Worm (Caenorhabditis elegans) whole organism, midembryonic: ENCODE results near the gene tsp-1.

Experiments used
- T22C8.4 ChIP-seq: fragments of 200-800 bp; sonication (Bioruptor generic); IDR thresholded peaks from 2 replicates; pipeline ENCODE4 v1.3.6; 2022; ENCODE audit warnings: missing genetic modification characterization, missing compliant biosample characterization
- cog-1 ChIP-seq: sonication (generic microtip); optimal IDR thresholded peaks from 2 replicates; lab custom pipeline; 2016; ENCODE audit warnings: missing genetic modification characterization, missing compliant biosample characterization
- flt-1 ChIP-seq: fragments of 200-800 bp; sonication (Bioruptor generic); IDR thresholded peaks from 2 replicates; pipeline ENCODE4 v1.3.6; 2022; ENCODE audit warnings: missing genetic modification characterization, missing compliant biosample characterization
- klf-2 ChIP-seq: fragments of 200-800 bp; sonication (Bioruptor generic); conservative IDR thresholded peaks from 2 replicates; pipeline ENCODE4 v1.3.6; 2022; ENCODE audit warnings: missing genetic modification reagents, missing genetic modification characterization, missing compliant biosample characterization
- med-1 ChIP-seq: sonication (generic microtip); optimal IDR thresholded peaks from 2 replicates; lab custom pipeline; 2017; ENCODE audit warnings: missing genetic modification characterization, mild to moderate bottlenecking, missing compliant biosample characterization, antibody characterized with exemption, missing genetic modification reagents; ENCODE audit not compliant: insufficient read depth
- ref-1 ChIP-seq: fragments of 200-800 bp; sonication (Bioruptor generic); conservative IDR thresholded peaks from 2 replicates; pipeline ENCODE4 v1.3.6; 2022; ENCODE audit warnings: missing genetic modification reagents, missing genetic modification characterization, missing compliant biosample characterization
- tab-1 ChIP-seq: fragments of 200-800 bp; sonication (Bioruptor generic); IDR thresholded peaks from 2 replicates; pipeline ENCODE4 v1.3.6; 2022; ENCODE audit warnings: missing genetic modification characterization, missing compliant biosample characterization
- ztf-23 ChIP-seq: fragments of 200-800 bp; sonication (Bioruptor generic); IDR thresholded peaks from 2 replicates; pipeline ENCODE4 v1.3.6; 2022; ENCODE audit warnings: missing genetic modification reagents, missing genetic modification characterization, missing compliant biosample characterization
- ztf-29 ChIP-seq: fragments of 200-800 bp; sonication (Bioruptor generic); IDR thresholded peaks from 2 replicates; pipeline ENCODE4 v1.3.6; 2022; ENCODE audit warnings: missing genetic modification reagents, missing genetic modification characterization, missing compliant biosample characterization

tsp-1 gene

DNA sequence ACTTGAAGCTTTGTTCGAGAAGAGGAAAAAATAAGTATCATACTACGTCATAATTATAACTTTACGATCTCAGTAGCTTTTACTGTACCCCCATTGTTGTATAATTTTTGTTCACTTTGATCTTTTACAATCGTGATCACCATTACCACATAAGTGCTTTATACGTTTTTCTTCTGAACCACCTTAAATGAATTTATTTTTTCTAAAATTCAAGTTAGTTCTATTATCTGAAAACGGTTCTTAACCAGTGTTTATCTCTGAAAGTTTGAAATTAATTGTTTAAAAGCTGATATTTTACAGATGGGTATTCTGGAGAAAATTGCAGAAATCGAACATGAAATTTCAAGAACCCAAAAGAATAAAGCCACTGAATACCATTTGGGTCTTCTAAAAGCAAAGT, 6.4 kb upstream of the tsp-1 start, which contains the start of gene C02F5.3:
Gene C02F5.3, plus strand, starts transcription at position 301 of the 400 bp plus-strand sequence.
- no peak for TF ChIP-seq tab-1 (GFP tag; lab: Robert Waterston, UW)
- TF ChIP-seq flt-1, result no peak
- no peak for TF ChIP-seq ref-1
- TF ChIP-seq cog-1 (tag; lab: Kevin White, UChicago), result no peak
- no peak for TF ChIP-seq klf-2 (GFP tag; lab: Robert Waterston, UW)

DNA sequence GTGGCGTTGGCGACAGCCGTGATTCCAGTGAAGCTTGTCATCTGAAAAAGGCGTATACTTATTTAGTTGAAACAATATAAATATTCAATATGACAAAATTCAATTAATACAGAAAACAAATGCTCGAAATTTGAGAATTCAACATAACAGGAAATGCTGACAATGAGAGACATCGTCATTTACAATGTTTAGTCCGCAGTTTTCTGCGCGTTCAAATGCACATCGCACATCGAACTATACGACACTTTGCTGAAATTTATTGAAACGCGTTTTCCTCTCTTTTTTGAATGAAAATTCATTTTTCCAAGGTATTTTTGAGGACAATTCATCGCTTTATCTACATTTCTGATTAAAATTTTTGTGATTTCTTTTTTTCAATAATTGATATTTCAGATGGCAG, 4.8 kb upstream of the tsp-1 start, which contains the start of the genes pbs-6 and cids-1:
Gene pbs-6, minus strand, starts transcription at position 41 of the 400 bp plus-strand sequence.
Gene cids-1, plus strand, starts transcription at position 394 of the 400 bp plus-strand sequence.
- TF ChIP-seq med-1 (GFP tag; lab: Kevin White, UChicago), result no peak
- TF ChIP-seq T22C8.4, result no peak
- no peak for TF ChIP-seq cog-1 (tag; lab: Kevin White, UChicago)
- TF ChIP-seq klf-2 (GFP tag; lab: Robert Waterston, UW), result no peak
- TF ChIP-seq ztf-23 (GFP tag; lab: Robert Waterston, UW), result no peak
- no peak for TF ChIP-seq ztf-29
- TF ChIP-seq tab-1 (GFP tag; lab: Robert Waterston, UW), result no peak
- no peak for TF ChIP-seq ref-1
- no peak for TF ChIP-seq flt-1

DNA sequence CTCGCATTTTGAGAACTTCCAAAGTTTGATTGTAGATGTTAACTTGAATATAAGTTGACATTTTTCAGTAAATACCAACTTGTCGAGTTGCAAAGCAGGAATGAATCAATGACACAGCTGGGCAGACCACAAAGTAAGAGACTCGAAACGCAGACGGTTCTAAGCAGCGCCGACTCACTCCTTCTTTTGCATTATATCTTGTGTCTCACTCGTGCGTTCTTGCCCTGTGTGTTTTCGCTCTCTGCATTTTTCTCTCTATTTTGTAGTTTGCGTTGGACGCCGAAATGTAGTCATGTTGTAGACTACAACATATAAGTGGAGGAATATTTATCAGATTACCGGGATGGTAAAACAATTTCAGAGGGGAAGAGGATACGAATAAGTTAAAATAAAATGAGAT, 3.6 kb upstream of the tsp-1 start, which contains the start of gene C02F5.12:
Gene C02F5.12, minus strand, starts transcription at position 221 of the 400 bp plus-strand sequence.
- no peak for TF ChIP-seq tab-1 (GFP tag; lab: Robert Waterston, UW)
- TF ChIP-seq cog-1 (tag; lab: Kevin White, UChicago), result no peak
- no peak for TF ChIP-seq ztf-23 (GFP tag; lab: Robert Waterston, UW)
- no peak for TF ChIP-seq ztf-29
- TF ChIP-seq T22C8.4, result no peak
- TF ChIP-seq klf-2 (GFP tag; lab: Robert Waterston, UW), result no peak
- no peak for TF ChIP-seq ref-1

DNA sequence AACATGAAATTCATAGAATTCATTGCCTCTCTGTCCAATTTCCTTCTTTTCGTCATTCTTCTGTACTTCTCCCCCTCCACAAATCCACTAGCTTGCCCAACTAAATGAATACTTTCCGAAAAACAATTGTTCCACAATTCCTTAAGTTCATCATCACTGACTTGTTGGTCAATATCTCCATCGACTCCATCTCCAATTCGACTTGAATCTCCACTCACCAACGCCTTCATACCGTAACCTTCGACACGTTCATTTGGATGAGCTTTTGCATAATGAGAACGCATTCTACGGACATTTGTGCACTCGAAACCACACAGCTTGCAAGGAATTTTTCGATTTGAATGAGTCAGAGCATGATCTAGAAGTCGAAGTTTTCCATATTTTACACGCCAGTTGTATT, 1.7 kb upstream of the tsp-1 start:
- no peak for TF ChIP-seq med-1 (GFP tag; lab: Kevin White, UChicago)
- no peak for TF ChIP-seq T22C8.4
- TF ChIP-seq klf-2 (GFP tag; lab: Robert Waterston, UW), result no peak
- no peak for TF ChIP-seq ztf-23 (GFP tag; lab: Robert Waterston, UW)
- no peak for TF ChIP-seq cog-1 (tag; lab: Kevin White, UChicago)
- TF ChIP-seq ref-1, result no peak
- TF ChIP-seq ztf-29, result no peak
- TF ChIP-seq flt-1, result no peak
- no peak for TF ChIP-seq tab-1 (GFP tag; lab: Robert Waterston, UW)

DNA sequence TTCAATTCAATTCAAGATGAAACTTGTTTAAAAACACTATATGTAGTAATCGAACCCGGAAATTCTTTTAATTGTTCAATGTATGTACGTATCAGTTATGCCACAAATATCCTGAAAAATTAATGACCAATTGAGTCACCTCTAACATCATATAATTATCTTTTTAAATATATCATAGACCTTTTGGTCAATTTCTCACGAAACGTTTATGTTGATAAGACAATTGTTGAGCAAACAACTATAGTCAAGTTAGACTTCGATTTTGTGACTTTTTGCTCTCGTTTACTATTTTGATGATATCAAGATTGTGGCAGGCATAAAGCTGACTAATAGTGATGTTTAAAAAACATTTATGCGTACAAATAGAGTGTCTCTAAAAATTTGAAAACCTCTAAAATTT, 1.0 kb upstream of the tsp-1 start:
- no peak for TF ChIP-seq cog-1 (tag; lab: Kevin White, UChicago)
- TF ChIP-seq ref-1, result no peak
- no peak for TF ChIP-seq flt-1
- TF ChIP-seq ztf-29, result no peak
- TF ChIP-seq klf-2 (GFP tag; lab: Robert Waterston, UW), result no peak
- no peak for TF ChIP-seq med-1 (GFP tag; lab: Kevin White, UChicago)
- TF ChIP-seq ztf-23 (GFP tag; lab: Robert Waterston, UW), result no peak
- TF ChIP-seq tab-1 (GFP tag; lab: Robert Waterston, UW), result no peak
- TF ChIP-seq T22C8.4, result no peak

DNA sequence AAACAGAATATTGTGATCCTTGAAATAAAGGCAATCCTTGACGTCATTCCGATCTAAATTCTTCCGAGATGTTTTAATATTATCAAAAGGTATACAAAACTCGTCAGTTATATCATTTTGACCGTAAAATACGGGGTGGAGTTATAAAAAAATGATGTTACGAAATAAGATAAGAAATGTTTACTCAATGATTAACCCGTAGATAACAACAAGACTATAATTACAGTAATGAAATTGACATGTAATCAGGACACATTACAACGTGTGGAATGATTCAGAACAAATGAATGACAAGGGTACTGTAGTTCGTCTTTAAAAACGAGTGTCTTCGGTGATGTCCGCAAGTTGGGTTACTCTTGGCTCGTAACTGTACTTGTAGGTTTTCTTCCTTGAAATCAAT, 1.4 kb downstream of the tsp-1 start, which contains the start of gene tsp-2:
Gene tsp-2, minus strand, starts transcription at position 109 of the 400 bp plus-strand sequence.
- TF ChIP-seq ztf-23 (GFP tag; lab: Robert Waterston, UW), result no peak
- TF ChIP-seq med-1 (GFP tag; lab: Kevin White, UChicago), result no peak
- no peak for TF ChIP-seq T22C8.4
- no peak for TF ChIP-seq tab-1 (GFP tag; lab: Robert Waterston, UW)
- no peak for TF ChIP-seq ref-1
- no peak for TF ChIP-seq flt-1
- TF ChIP-seq cog-1 (tag; lab: Kevin White, UChicago), result no peak
- no peak for TF ChIP-seq ztf-29
- TF ChIP-seq klf-2 (GFP tag; lab: Robert Waterston, UW), result no peak

DNA sequence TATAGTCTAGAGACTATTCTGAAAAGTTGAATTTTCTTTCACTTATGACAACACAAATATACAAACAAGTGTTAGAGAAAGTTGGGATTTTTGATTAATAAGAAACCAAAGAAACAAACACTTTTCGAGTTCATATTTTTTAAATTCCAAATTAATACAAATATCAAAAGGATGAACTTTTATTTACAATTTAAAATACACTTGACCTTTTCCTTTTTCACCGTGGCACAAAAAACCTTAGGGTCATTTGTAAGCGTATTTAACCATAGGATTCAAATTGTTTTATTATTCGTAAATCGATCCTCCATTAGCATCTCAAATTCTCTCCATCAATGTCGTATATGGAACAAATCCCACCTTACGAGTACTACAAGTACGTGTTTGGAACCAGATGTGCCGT, 3.3 kb downstream of the tsp-1 start, which contains the start of gene C02F5.5:
Gene C02F5.5, plus strand, starts transcription at position 301 of the 400 bp plus-strand sequence.
- TF ChIP-seq flt-1 (no peak), klf-2 (GFP tag; lab: Robert Waterston, UW) (no peak), T22C8.4 (no peak), ztf-29 (no peak), med-1 (GFP tag; lab: Kevin White, UChicago) (no peak), cog-1 (tag; lab: Kevin White, UChicago) (no peak), ztf-23 (GFP tag; lab: Robert Waterston, UW) (no peak), tab-1 (GFP tag; lab: Robert Waterston, UW) (no peak), ref-1 (no peak)

DNA sequence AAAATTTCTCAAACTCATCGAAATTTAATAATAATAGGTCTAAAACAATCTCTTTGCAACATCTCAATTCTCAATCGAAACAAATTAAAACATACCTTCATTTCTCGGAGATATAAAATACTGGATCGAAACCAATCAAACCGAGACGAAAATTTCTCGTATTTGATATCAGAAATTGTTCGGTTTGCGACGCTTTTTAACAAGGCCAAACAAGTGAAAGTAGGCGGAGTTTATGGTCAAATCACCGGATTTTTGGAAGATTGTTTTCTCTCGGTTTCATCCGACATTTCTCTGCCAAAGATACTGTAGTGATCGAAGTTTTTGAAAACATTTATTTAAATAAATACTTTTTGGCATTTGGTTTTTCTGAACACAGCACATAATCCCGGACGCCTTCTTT, 3.9 kb downstream of the tsp-1 start, which contains the start of gene C02F5.14:
Gene C02F5.14, minus strand, starts transcription at position 157 of the 400 bp plus-strand sequence.
- TF ChIP-seq tab-1 (GFP tag; lab: Robert Waterston, UW) (no peak), ztf-23 (GFP tag; lab: Robert Waterston, UW) (no peak), T22C8.4 (no peak), cog-1 (tag; lab: Kevin White, UChicago) (no peak), flt-1 (no peak), ztf-29 (no peak), klf-2 (GFP tag; lab: Robert Waterston, UW) (no peak), ref-1 (no peak), med-1 (GFP tag; lab: Kevin White, UChicago) (no peak)

DNA sequence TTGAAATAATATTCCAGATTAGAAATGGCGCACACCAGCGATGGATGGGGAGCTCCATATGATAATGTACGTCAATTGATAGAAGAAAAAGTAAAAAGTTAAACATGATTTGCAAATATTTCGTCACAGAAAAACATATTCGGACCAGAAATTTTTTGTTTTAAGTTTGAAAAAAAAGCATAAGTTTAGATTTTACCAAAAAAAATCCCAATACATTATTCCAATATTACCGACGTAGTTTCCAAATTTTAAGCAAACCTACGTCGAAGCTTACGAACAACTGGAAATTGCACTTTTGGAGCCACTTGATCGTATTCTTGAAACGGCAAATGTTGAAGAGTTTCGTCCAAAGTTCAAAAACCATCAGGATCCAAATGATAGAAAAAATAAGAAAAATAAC, 6.6 kb downstream of the tsp-1 start, which contains the start of gene henn-1:
Gene henn-1, plus strand, starts transcription at position 18 of the 400 bp plus-strand sequence.
- TF ChIP-seq ref-1, result no peak
- TF ChIP-seq cog-1 (tag; lab: Kevin White, UChicago), result no peak
- TF ChIP-seq T22C8.4, result no peak
- TF ChIP-seq flt-1, result no peak
- no peak for TF ChIP-seq tab-1 (GFP tag; lab: Robert Waterston, UW)
- TF ChIP-seq ztf-23 (GFP tag; lab: Robert Waterston, UW), result no peak
- TF ChIP-seq klf-2 (GFP tag; lab: Robert Waterston, UW), result no peak
- no peak for TF ChIP-seq ztf-29

DNA sequence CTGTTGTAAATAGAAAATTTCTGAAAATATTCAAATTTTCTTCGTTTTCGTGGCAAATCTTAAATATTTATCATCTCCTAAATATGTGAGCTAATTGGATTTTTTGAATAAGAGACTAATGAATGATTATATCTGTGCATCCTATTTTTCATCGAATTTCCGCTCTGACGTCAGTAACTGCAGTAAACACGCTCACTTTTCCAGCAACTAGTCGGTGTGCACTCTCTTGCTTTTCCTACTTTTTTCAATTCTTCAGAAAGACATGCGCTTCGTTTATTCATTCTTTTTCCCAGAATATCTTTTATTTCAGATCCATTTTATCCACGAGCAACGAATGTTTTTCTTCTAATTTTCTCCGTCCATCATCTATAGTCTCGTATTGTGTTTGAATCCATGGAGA, 9.7 kb downstream of the tsp-1 start:
- TF ChIP-seq ztf-23 (GFP tag; lab: Robert Waterston, UW), result no peak
- TF ChIP-seq ztf-29, result no peak
- TF ChIP-seq flt-1, result no peak
- TF ChIP-seq cog-1 (tag; lab: Kevin White, UChicago), result no peak
- no peak for TF ChIP-seq med-1 (GFP tag; lab: Kevin White, UChicago)
- TF ChIP-seq ref-1, result no peak
- no peak for TF ChIP-seq T22C8.4
- no peak for TF ChIP-seq klf-2 (GFP tag; lab: Robert Waterston, UW)
